Fruit fly (Drosophila melanogaster): ENCODE measurements around the gene Trx2.

The Trx2 gene

DNA sequence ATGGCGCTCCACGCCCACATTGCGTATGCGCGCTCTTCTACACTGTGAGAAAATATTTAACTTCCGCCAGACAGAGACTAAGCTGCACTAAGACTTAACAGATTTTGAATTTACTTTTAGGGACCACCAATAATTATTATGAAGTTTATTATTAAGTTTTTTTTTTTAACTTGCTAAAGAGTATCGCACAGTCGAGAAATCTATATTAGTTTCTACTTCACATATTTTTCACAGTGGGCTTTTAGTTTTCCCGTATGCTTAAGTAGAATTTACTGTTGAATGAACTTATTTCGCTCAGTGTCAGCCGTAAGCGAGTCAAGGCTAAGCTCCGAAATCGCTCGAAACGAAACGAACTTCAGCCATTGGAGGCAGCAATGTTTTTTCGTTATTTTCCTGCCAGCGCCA is 47.6 kb downstream of the Trx2 start (continued):
- peak; percentile 74 for TF ChIP-seq HLH54F (GFP tag; optimal IDR thresholded peaks at IDR 0.05)
- no peak for TF ChIP-seq CG4282 (GFP tag; optimal IDR thresholded peaks at IDR 0.05)
- peak; percentile 66 for TF ChIP-seq ind (GFP tag; optimal IDR thresholded peaks at IDR 0.05)
- TF ChIP-seq CG4424 (GFP tag; optimal IDR thresholded peaks at IDR 0.05), result peak; percentile 17
- peak; percentile 78 for TF ChIP-seq Dek (tag; optimal IDR thresholded peaks at IDR 0.05)
- no peak for TF ChIP-seq Bgb (GFP tag; IDR thresholded peaks at IDR 0.05; ENCODE audit: partially characterized antibody)
- TF ChIP-seq slp2 (GFP tag; optimal IDR thresholded peaks at IDR 0.05), result peak; percentile 55
- TF ChIP-seq nom (GFP tag; optimal IDR thresholded peaks at IDR 0.05), result no peak
- TF ChIP-seq croc (GFP tag; conservative IDR thresholded peaks at IDR 0.05), result peak; percentile 42; the same call in 2 of the 3 replicates
- TF ChIP-seq Oli (tag; optimal IDR thresholded peaks at IDR 0.05), result peak; percentile 77
- TF ChIP-seq sim (GFP tag; IDR thresholded peaks at IDR 0.05), result no peak
- peak; percentile 22 for TF ChIP-seq CG1529 (GFP tag; optimal IDR thresholded peaks at IDR 0.05)
- TF ChIP-seq oc (tag; optimal IDR thresholded peaks at IDR 0.05), result peak; percentile 48
- TF ChIP-seq ash1 (GFP tag; optimal IDR thresholded peaks at IDR 0.05), result no peak
- peak; percentile 82 for TF ChIP-seq CG10209 (GFP tag; optimal IDR thresholded peaks at IDR 0.05)
- peak; percentile 89 for TF ChIP-seq Hand (GFP tag; optimal IDR thresholded peaks at IDR 0.05)
- no peak for TF ChIP-seq MESR4 (GFP tag; optimal IDR thresholded peaks at IDR 0.05)
- TF ChIP-seq chm (GFP tag; IDR thresholded peaks at IDR 0.05), result 0 out of 2 replicates have a peak, but pooled peaks have one; percentile 48
- TF ChIP-seq CG34224 (GFP tag; IDR thresholded peaks at IDR 0.05; ENCODE audit: partially characterized antibody), result no peak
- peak; percentile 34; the same call in 1 of the 2 replicates for TF ChIP-seq ap (GFP tag; IDR thresholded peaks at IDR 0.05)
- TF ChIP-seq ssp (GFP tag; IDR thresholded peaks at IDR 0.05), result peak; percentile 36; the same call in 1 of the 2 replicates
- peak; percentile 64 for TF ChIP-seq ci (GFP tag; IDR thresholded peaks at IDR 0.05)
- TF ChIP-seq inv (GFP tag; IDR thresholded peaks at IDR 0.05; ENCODE audit: partially characterized antibody), result no peak
- TF ChIP-seq slou (GFP tag; optimal IDR thresholded peaks at IDR 0.05), result no peak
- peak; percentile 84 for TF ChIP-seq gem (tag; optimal IDR thresholded peaks at IDR 0.05)
- no peak for TF ChIP-seq ara (GFP tag; IDR thresholded peaks at IDR 0.05)
- peak; percentile 60 for TF ChIP-seq CG10274 (GFP tag; optimal IDR thresholded peaks at IDR 0.05)
- peak; percentile 71 for TF ChIP-seq CG12391 (tag; optimal IDR thresholded peaks at IDR 0.05)
- TF ChIP-seq Mad (GFP tag; optimal IDR thresholded peaks at IDR 0.05), result peak; percentile 32
- TF ChIP-seq en (GFP tag; optimal IDR thresholded peaks at IDR 0.05), result no peak
- peak; percentile 80 for TF ChIP-seq tgo (GFP tag; IDR thresholded peaks at IDR 0.05)
- peak; percentile 82 for TF ChIP-seq CG9727 (GFP tag; optimal IDR thresholded peaks at IDR 0.05)
- TF ChIP-seq CG3847 (GFP tag; IDR thresholded peaks at IDR 0.05), result peak; percentile 72
- TF ChIP-seq az2 (GFP tag; optimal IDR thresholded peaks at IDR 0.05), result peak; percentile 23
- peak; percentile 70 for TF ChIP-seq unpg (GFP tag; optimal IDR thresholded peaks at IDR 0.05)
- TF ChIP-seq Ravus (GFP tag; IDR thresholded peaks at IDR 0.05), result no peak; the same call in 1 of the 2 replicates
- TF ChIP-seq gt (GFP tag; IDR thresholded peaks at IDR 0.05), result no peak
- no peak for TF ChIP-seq Six4 (GFP tag; optimal IDR thresholded peaks at IDR 0.05)
- peak; percentile 39 for TF ChIP-seq vfl (GFP tag; optimal IDR thresholded peaks at IDR 0.05)
- no peak for TF ChIP-seq corto (GFP tag; optimal IDR thresholded peaks at IDR 0.05)
- TF ChIP-seq sug (tag; optimal IDR thresholded peaks at IDR 0.05), result peak; percentile 69
- TF ChIP-seq Trl (optimal IDR thresholded peaks at IDR 0.05), result no peak
- TF ChIP-seq Trl (GFP tag; optimal IDR thresholded peaks at IDR 0.05), result no peak
- TF ChIP-seq onecut (GFP tag; IDR thresholded peaks at IDR 0.05), result peak; percentile 66
- peak; percentile 55; the same call in 1 of the 2 replicates for TF ChIP-seq vvl (GFP tag; IDR thresholded peaks at IDR 0.05)
- no peak for TF ChIP-seq tup (GFP tag; optimal IDR thresholded peaks at IDR 0.05)
- TF ChIP-seq CG5180 (GFP tag; optimal IDR thresholded peaks at IDR 0.05), result peak; percentile 68
- peak; percentile 1 for TF ChIP-seq CG7928 (GFP tag; optimal IDR thresholded peaks at IDR 0.05)
- peak; percentile 53 for TF ChIP-seq Oaz (GFP tag; IDR thresholded peaks at IDR 0.05)
- TF ChIP-seq lab (GFP tag; optimal IDR thresholded peaks at IDR 0.05), result peak; percentile 90
- peak; percentile 53 for TF ChIP-seq CG12219 (GFP tag; optimal IDR thresholded peaks at IDR 0.05)
